Fruit fly (Drosophila melanogaster) whole organism, adult: Measurements from ENCODE around the gene CG43922.

ENCODE experiments used
- Hr96 ChIP-seq: fragments of 200-800 bp; sonication (Bioruptor generic); optimal IDR thresholded peaks from 2 replicates; lab custom pipeline; 2016; ENCODE audit warnings: missing biosample characterization, missing genetic modification characterization
- kay ChIP-seq: fragments of 200-800 bp; sonication (Bioruptor generic); peaks from one replicate; lab custom pipeline; 2016; ENCODE audit warnings: missing biosample characterization, missing genetic modification characterization, borderline replicate concordance
- toe ChIP-seq: fragments of 200-800 bp; sonication (Bioruptor generic); optimal IDR thresholded peaks from 2 replicates; lab custom pipeline; 2016; ENCODE audit warnings: missing biosample characterization, missing genetic modification characterization

dm6 chr2L:6273963-6274834 lies 34.4 kb downstream of the CG43922 start:
- TF ChIP-seq kay (GFP tag; lab: Kevin White, UChicago) = no peak
- no peak for TF ChIP-seq toe
- no peak for TF ChIP-seq Hr96 (GFP tag; lab: Kevin White, UChicago)
